Worm (Caenorhabditis elegans) whole organism, young adult: ENCODE data around the gene vmo-1.

ENCODE experiments used
- C06A6.2 ChIP-seq: fragments of 200-800 bp; sonication (Bioruptor generic); conservative IDR thresholded peaks from 2 replicates; pipeline ENCODE4 v1.3.6; 2022; ENCODE audit warnings: missing genetic modification characterization, missing compliant biosample characterization
- C17E4.6 ChIP-seq: fragments of 200-800 bp; sonication (Bioruptor generic); IDR thresholded peaks from 2 replicates; pipeline ENCODE4 v1.3.6; 2022; ENCODE audit warnings: missing genetic modification reagents, missing genetic modification characterization, missing compliant biosample characterization
- D2030.7 ChIP-seq: fragments of 200-800 bp; sonication (Bioruptor generic); IDR thresholded peaks from 2 replicates; pipeline ENCODE4 v1.3.6; 2022; ENCODE audit warnings: missing genetic modification reagents, missing genetic modification characterization, missing compliant biosample characterization
- F49E8.2 ChIP-seq: sonication (generic microtip); optimal IDR thresholded peaks from 3 replicates; lab custom pipeline; 2017; ENCODE audit warnings: missing genetic modification characterization, mild to moderate bottlenecking, missing compliant biosample characterization, antibody characterized with exemption, moderate library complexity; ENCODE audit not compliant: insufficient read depth
- F52B5.7 ChIP-seq: sonication (generic microtip); optimal IDR thresholded peaks from 2 replicates; lab custom pipeline; 2016; ENCODE audit warnings: mild to moderate bottlenecking, missing genetic modification characterization, missing compliant biosample characterization
- F55B11.4 ChIP-seq: sonication (generic microtip); optimal IDR thresholded peaks from 2 replicates; lab custom pipeline; 2016; ENCODE audit warnings: missing compliant biosample characterization, missing genetic modification characterization, borderline replicate concordance; ENCODE audit not compliant: insufficient read depth
- K11D2.4 ChIP-seq: fragments of 200-800 bp; sonication (Bioruptor generic); IDR thresholded peaks from 2 replicates; pipeline ENCODE4 v1.3.6; 2022; ENCODE audit warnings: missing genetic modification reagents, missing genetic modification characterization, missing compliant biosample characterization
- T26A5.8 ChIP-seq: sonication (generic microtip); optimal IDR thresholded peaks from 2 replicates; lab custom pipeline; 2016; ENCODE audit warnings: missing genetic modification characterization, missing compliant biosample characterization
- Y53F4B.3 ChIP-seq: fragments of 200-800 bp; sonication (Bioruptor generic); IDR thresholded peaks from 2 replicates; pipeline ENCODE4 v1.3.6; 2022; ENCODE audit warnings: missing genetic modification reagents, missing genetic modification characterization, missing compliant biosample characterization
- Y79H2A.3 ChIP-seq: fragments of 200-800 bp; sonication (Bioruptor generic); conservative IDR thresholded peaks from 2 replicates; pipeline ENCODE4 v1.3.6; 2022; ENCODE audit warnings: missing genetic modification reagents, missing genetic modification characterization, missing compliant biosample characterization
- ZK185.1 ChIP-seq: sonication (generic microtip); optimal IDR thresholded peaks from 2 replicates; lab custom pipeline; 2016; ENCODE audit warnings: mild to moderate bottlenecking, missing genetic modification characterization, missing compliant biosample characterization; ENCODE audit not compliant: poor library complexity, severe bottlenecking
- athp-1 ChIP-seq: sonication (generic microtip); optimal IDR thresholded peaks from 2 replicates; lab custom pipeline; 2017; ENCODE audit warnings: mild to moderate bottlenecking, missing genetic modification characterization, missing compliant biosample characterization
- attf-5 ChIP-seq: fragments of 200-800 bp; sonication (Bioruptor generic); optimal IDR thresholded peaks from 2 replicates; lab custom pipeline; 2018; ENCODE audit warnings: mild to moderate bottlenecking, missing genetic modification characterization, missing compliant biosample characterization
- bed-1 ChIP-seq: fragments of 200-800 bp; sonication (Bioruptor generic); IDR thresholded peaks from 2 replicates; pipeline ENCODE4 v1.3.6; 2022; ENCODE audit warnings: missing genetic modification reagents, missing genetic modification characterization, missing compliant biosample characterization
- ceh-58 ChIP-seq: fragments of 200-800 bp; sonication (Bioruptor generic); IDR thresholded peaks from 2 replicates; pipeline ENCODE4 v1.3.6; 2022; ENCODE audit warnings: missing genetic modification characterization, missing compliant biosample characterization
- chd-7 ChIP-seq: sonication (generic microtip); optimal IDR thresholded peaks from 2 replicates; lab custom pipeline; 2016; ENCODE audit warnings: mild to moderate bottlenecking, missing genetic modification characterization, moderate library complexity, missing compliant biosample characterization
- dpl-1 ChIP-seq: fragments of 150-350 bp; optimal IDR thresholded peaks from 2 replicates; lab custom pipeline; 2014; ENCODE audit warnings: missing biosample characterization, missing genetic modification reagents, missing genetic modification characterization
- ets-4 ChIP-seq: fragments of 200-800 bp; sonication (Bioruptor generic); optimal IDR thresholded peaks from 2 replicates; lab custom pipeline; 2018; ENCODE audit warnings: mild to moderate bottlenecking, missing genetic modification characterization, missing compliant biosample characterization
- hlh-26 ChIP-seq: fragments of 200-800 bp; sonication (Bioruptor generic); conservative IDR thresholded peaks from 2 replicates; pipeline ENCODE4 v1.3.6; 2022; ENCODE audit warnings: missing genetic modification reagents, missing genetic modification characterization, missing compliant biosample characterization
- hmg-20 ChIP-seq: fragments of 200-800 bp; sonication (Bioruptor generic); IDR thresholded peaks from 2 replicates; pipeline ENCODE4 v1.3.6; 2022; ENCODE audit warnings: missing genetic modification reagents, missing genetic modification characterization, missing compliant biosample characterization
- lin-26 ChIP-seq: fragments of 200-800 bp; sonication (Bioruptor generic); IDR thresholded peaks from 2 replicates; pipeline ENCODE4 v1.3.6; 2022; ENCODE audit warnings: missing genetic modification reagents, missing genetic modification characterization, missing compliant biosample characterization
- lin-40 ChIP-seq: sonication (generic microtip); optimal IDR thresholded peaks from 2 replicates; lab custom pipeline; 2016; ENCODE audit warnings: missing genetic modification characterization, mild to moderate bottlenecking, missing compliant biosample characterization, missing genotype, missing genetic modification reagents
- lin-54 ChIP-seq: fragments of 200-800 bp; sonication (Bioruptor generic); optimal IDR thresholded peaks from 2 replicates; lab custom pipeline; 2018; ENCODE audit warnings: mild to moderate bottlenecking, missing genetic modification characterization, missing compliant biosample characterization
- lsl-1 ChIP-seq: fragments of 200-800 bp; sonication (Bioruptor generic); optimal IDR thresholded peaks from 2 replicates; lab custom pipeline; 2018; ENCODE audit warnings: mild to moderate bottlenecking, missing genetic modification characterization, moderate library complexity, missing compliant biosample characterization
- lsy-27 ChIP-seq: sonication (generic microtip); optimal IDR thresholded peaks from 2 replicates; lab custom pipeline; 2017; ENCODE audit warnings: missing genetic modification characterization, mild to moderate bottlenecking, missing compliant biosample characterization, antibody characterized with exemption, missing genotype, borderline replicate concordance; ENCODE audit not compliant: insufficient read depth
- madf-10 ChIP-seq: sonication (generic microtip); optimal IDR thresholded peaks from 2 replicates; lab custom pipeline; 2016; ENCODE audit warnings: mild to moderate bottlenecking, missing genetic modification characterization, missing compliant biosample characterization
- madf-6 ChIP-seq: fragments of 200-800 bp; sonication (Bioruptor generic); IDR thresholded peaks from 2 replicates; pipeline ENCODE4 v1.3.6; 2022; ENCODE audit warnings: missing genetic modification reagents, missing genetic modification characterization, missing compliant biosample characterization
- madf-8 ChIP-seq: fragments of 200-800 bp; sonication (Bioruptor generic); conservative IDR thresholded peaks from 2 replicates; pipeline ENCODE4 v1.3.6; 2022; ENCODE audit warnings: missing genetic modification reagents, missing genetic modification characterization, missing compliant biosample characterization
- mcd-1 ChIP-seq: fragments of 200-800 bp; sonication (Bioruptor generic); IDR thresholded peaks from 2 replicates; pipeline ENCODE4 v1.3.6; 2022; ENCODE audit warnings: missing genetic modification reagents, missing genetic modification characterization, missing compliant biosample characterization
- nfya-2 ChIP-seq: fragments of 200-800 bp; sonication (Bioruptor generic); IDR thresholded peaks from 2 replicates; pipeline ENCODE4 v1.3.6; 2022; ENCODE audit warnings: missing genetic modification reagents, missing genetic modification characterization, missing compliant biosample characterization
- nhr-120 ChIP-seq: fragments of 200-800 bp; sonication (Bioruptor generic); IDR thresholded peaks from 2 replicates; pipeline ENCODE4 v1.3.6; 2022; ENCODE audit warnings: missing genetic modification characterization, missing compliant biosample characterization
- nhr-90 ChIP-seq: sonication (generic microtip); optimal IDR thresholded peaks from 2 replicates; lab custom pipeline; 2016; ENCODE audit warnings: missing genotype, mild to moderate bottlenecking, missing genetic modification characterization, missing compliant biosample characterization
- sdz-38 ChIP-seq: sonication (generic microtip); optimal IDR thresholded peaks from 2 replicates; lab custom pipeline; 2016; ENCODE audit warnings: missing genotype, missing genetic modification characterization, missing compliant biosample characterization
- snpc-1.1 ChIP-seq: sonication (generic microtip); optimal IDR thresholded peaks from 2 replicates; lab custom pipeline; 2017; ENCODE audit warnings: missing genetic modification characterization, mild to moderate bottlenecking, missing compliant biosample characterization, antibody characterized with exemption, moderate library complexity, missing genotype, missing genetic modification reagents; ENCODE audit not compliant: insufficient read depth
- snpc-1.3 ChIP-seq: sonication (generic microtip); optimal IDR thresholded peaks from 2 replicates; lab custom pipeline; 2017; ENCODE audit warnings: missing genetic modification characterization, mild to moderate bottlenecking, missing compliant biosample characterization, antibody characterized with exemption, moderate library complexity, missing genotype, missing genetic modification reagents; ENCODE audit not compliant: insufficient read depth
- snpc-3.4 ChIP-seq: sonication (generic microtip); optimal IDR thresholded peaks from 2 replicates; lab custom pipeline; 2017; ENCODE audit warnings: missing genetic modification characterization, mild to moderate bottlenecking, missing compliant biosample characterization, antibody characterized with exemption, moderate library complexity, missing genotype, missing genetic modification reagents
- tlf-1 ChIP-seq: fragments of 200-800 bp; sonication (Bioruptor generic); optimal IDR thresholded peaks from 2 replicates; lab custom pipeline; 2018; ENCODE audit warnings: mild to moderate bottlenecking, missing genetic modification characterization, missing compliant biosample characterization
- unc-130 ChIP-seq: sonication (generic microtip); optimal IDR thresholded peaks from 2 replicates; lab custom pipeline; 2016; ENCODE audit warnings: missing genetic modification reagents, missing genetic modification characterization, missing compliant biosample characterization
- zfh-2 ChIP-seq: fragments of 200-800 bp; sonication (Bioruptor generic); conservative IDR thresholded peaks from 2 replicates; pipeline ENCODE4 v1.3.6; 2022; ENCODE audit warnings: missing genetic modification reagents, missing genetic modification characterization, missing compliant biosample characterization
- ztf-22 ChIP-seq: fragments of 200-800 bp; sonication (Bioruptor generic); optimal IDR thresholded peaks from 2 replicates; lab custom pipeline; 2018; ENCODE audit warnings: mild to moderate bottlenecking, missing genetic modification characterization, moderate library complexity, missing compliant biosample characterization
- ztf-26 ChIP-seq: sonication (generic microtip); optimal IDR thresholded peaks from 2 replicates; lab custom pipeline; 2017; ENCODE audit warnings: missing genetic modification characterization, missing compliant biosample characterization
- ztf-3 ChIP-seq: fragments of 200-800 bp; sonication (Bioruptor generic); optimal IDR thresholded peaks from 2 replicates; lab custom pipeline; 2018; ENCODE audit warnings: mild to moderate bottlenecking, missing genetic modification characterization, missing compliant biosample characterization
- ztf-6 ChIP-seq: fragments of 200-800 bp; sonication (Bioruptor generic); IDR thresholded peaks from 2 replicates; pipeline ENCODE4 v1.3.6; 2022; ENCODE audit warnings: missing genetic modification reagents, missing genetic modification characterization, missing compliant biosample characterization

The vmo-1 gene

DNA sequence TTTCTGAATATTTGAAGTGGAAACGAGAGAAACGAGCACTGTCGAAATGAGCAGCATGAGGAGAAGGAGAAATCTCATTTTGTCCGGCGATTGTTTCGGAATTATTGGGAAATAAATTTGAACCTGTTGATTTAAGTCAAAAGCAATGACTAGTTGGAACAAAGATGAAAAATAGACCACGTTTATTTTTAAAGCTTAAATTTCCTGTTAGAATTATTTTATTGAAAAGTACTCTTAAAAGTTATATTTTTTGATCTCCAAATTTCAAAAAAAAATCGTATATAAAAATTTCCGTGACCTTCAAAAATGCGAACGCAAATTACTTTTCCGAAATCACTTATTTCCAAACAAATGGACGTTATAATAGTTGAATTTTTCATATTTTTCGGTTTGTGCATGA, 42.8 kb upstream of the vmo-1 start, which contains the start of gene F26F2.11 (continued):
- TF ChIP-seq athp-1 (tag; lab: Kevin White, UChicago) = no peak
- TF ChIP-seq bed-1 (GFP tag; lab: Robert Waterston, UW) = no peak
- no peak for TF ChIP-seq madf-10 (tag; lab: Kevin White, UChicago)

DNA sequence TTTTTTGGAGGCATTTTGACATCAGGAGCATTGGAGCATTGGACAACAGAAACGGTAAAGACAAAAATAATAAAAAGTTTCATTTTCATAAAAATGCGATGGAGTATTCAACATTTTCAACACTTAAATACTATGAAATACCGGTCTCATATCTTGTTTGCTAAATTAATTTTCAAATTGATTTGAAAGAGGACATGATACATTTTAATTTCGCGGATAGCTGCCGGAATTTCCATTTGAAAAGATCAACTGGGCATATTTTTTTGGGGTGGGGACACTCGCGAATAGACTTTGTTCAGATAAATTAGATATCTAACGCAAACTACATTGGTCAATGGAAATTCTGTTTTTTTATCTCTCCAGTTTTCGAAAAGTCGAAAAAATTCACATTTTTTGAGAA, 41.9 kb upstream of the vmo-1 start, which contains the start of gene F26F2.10:
F26F2.10 (minus strand) TSS at position 101 of the 400 bp plus-strand sequence.
- TF ChIP-seq F52B5.7 (tag; lab: Kevin White, UChicago) (no peak), nfya-2 (GFP tag; lab: Robert Waterston, UW) (no peak), K11D2.4 (GFP tag; lab: Robert Waterston, UW) (no peak), lin-40 (no peak), sdz-38 (tag; lab: Kevin White, UChicago) (no peak), ztf-6 (GFP tag; lab: Robert Waterston, UW) (no peak), F49E8.2 (tag; lab: Kevin White, UChicago) (no peak)

DNA sequence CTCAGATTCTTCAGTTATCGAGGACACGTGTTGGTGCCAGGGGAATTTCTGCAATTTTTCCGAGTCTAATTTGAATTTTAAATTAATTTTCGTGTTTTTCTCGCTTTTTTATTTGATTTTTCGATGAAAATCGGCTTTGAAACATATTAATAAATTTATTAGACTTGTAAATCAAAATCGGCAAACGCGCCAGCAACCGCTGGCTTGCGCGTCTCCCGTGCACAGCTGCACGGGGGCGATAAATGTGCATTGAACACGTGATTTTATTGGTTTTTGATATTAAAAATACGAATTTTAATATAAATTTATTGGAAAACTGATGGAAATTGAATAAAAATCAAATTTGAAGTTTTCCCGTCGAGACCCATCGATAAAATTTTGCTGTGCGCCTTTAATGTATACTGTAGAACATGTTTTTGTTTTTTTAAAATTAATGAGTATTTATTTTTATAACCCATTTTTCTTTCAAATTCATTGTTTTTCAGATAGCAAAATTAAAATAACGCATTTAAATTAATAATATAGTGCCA, 27.7 kb upstream of the vmo-1 start, which contains the start of gene F26F2.7:
F26F2.7 (plus strand) TSS at position 480 of the 530 bp plus-strand sequence.
- TF ChIP-seq Y79H2A.3 (GFP tag; lab: Robert Waterston, UW) = peak; percentile 29; the same call in 1 of the 2 replicates
- TF ChIP-seq ztf-3 (GFP tag; lab: Kevin White, UChicago) = no peak
- TF ChIP-seq ztf-22 (GFP tag; lab: Kevin White, UChicago) = no peak
- TF ChIP-seq mcd-1 (GFP tag; lab: Robert Waterston, UW) = peak; percentile 88; the same call in 1 of the 2 replicates
- peak; percentile 91 for TF ChIP-seq D2030.7 (GFP tag; lab: Robert Waterston, UW)
- peak; percentile 34 for TF ChIP-seq chd-7 (tag; lab: Kevin White, UChicago)
- no peak for TF ChIP-seq lsy-27 (tag; lab: Kevin White, UChicago)
- peak; percentile 59 for TF ChIP-seq dpl-1 (GFP tag; lab: Kevin White, UChicago)
- TF ChIP-seq ets-4 = no peak
- TF ChIP-seq lin-26 = no peak
- TF ChIP-seq madf-8 = peak; percentile 99
- TF ChIP-seq ztf-26 = peak; percentile 76
- peak; percentile 99 for TF ChIP-seq madf-6 (GFP tag; lab: Robert Waterston, UW)
- TF ChIP-seq F55B11.4 (tag; lab: Kevin White, UChicago) = no peak
- TF ChIP-seq hlh-26 (GFP tag; lab: Robert Waterston, UW) = no peak
- TF ChIP-seq Y53F4B.3 (GFP tag; lab: Robert Waterston, UW) = no peak
- peak; percentile 90 for TF ChIP-seq lin-40
- peak; percentile 92 for TF ChIP-seq attf-5 (GFP tag; lab: Kevin White, UChicago)
- TF ChIP-seq ZK185.1 = no peak
- TF ChIP-seq hmg-20 (GFP tag; lab: Robert Waterston, UW) = peak; percentile 79
- no peak for TF ChIP-seq ceh-58 (GFP tag; lab: Robert Waterston, UW)
- peak; percentile 88 for TF ChIP-seq lin-54 (GFP tag; lab: Kevin White, UChicago)
- peak; percentile 50 for TF ChIP-seq snpc-3.4
- TF ChIP-seq nhr-120 = no peak
- TF ChIP-seq C06A6.2 (GFP tag; lab: Robert Waterston, UW) = peak; percentile 64
- TF ChIP-seq T26A5.8 (tag; lab: Kevin White, UChicago) = no peak
- peak; percentile 41 for TF ChIP-seq snpc-1.1 (tag; lab: Kevin White, UChicago)
- TF ChIP-seq snpc-1.3 = peak; percentile 44
- TF ChIP-seq lsl-1 (GFP tag; lab: Kevin White, UChicago) = peak; percentile 94
- no peak for TF ChIP-seq ztf-6 (GFP tag; lab: Robert Waterston, UW)
- no peak for TF ChIP-seq sdz-38 (tag; lab: Kevin White, UChicago)
- peak; percentile 65 for TF ChIP-seq unc-130 (GFP tag; lab: Kevin White, UChicago)
- no peak for TF ChIP-seq nhr-90
- TF ChIP-seq C17E4.6 = peak; percentile 50; the same call in 1 of the 2 replicates
- peak; percentile 80 for TF ChIP-seq zfh-2 (GFP tag; lab: Robert Waterston, UW)
- TF ChIP-seq tlf-1 (GFP tag; lab: Kevin White, UChicago) = peak; percentile 92
